Fruit fly (Drosophila melanogaster) whole organism, embryonic: ENCODE measurements around the gene CG4291.

Experiments
- Abd-B ChIP-seq: fragments of 200-800 bp; sonication (Bioruptor generic); optimal IDR thresholded peaks from 2 replicates; lab custom pipeline; 2018; ENCODE audit warnings: missing biosample characterization, mild to moderate bottlenecking, missing genetic modification characterization, moderate library complexity
- Blimp-1 ChIP-seq: fragments of 200-800 bp; sonication (Bioruptor generic); optimal IDR thresholded peaks from 3 replicates; lab custom pipeline; 2018; ENCODE audit warnings: missing biosample characterization, missing genetic modification characterization, mild to moderate bottlenecking, moderate library complexity, missing genetic modification reagents
- CG10543 ChIP-seq: fragments of 200-800 bp; sonication (Bioruptor generic); optimal IDR thresholded peaks from 3 replicates; lab custom pipeline; 2017; ENCODE audit warnings: missing biosample characterization, mild to moderate bottlenecking, missing genetic modification characterization, moderate library complexity
- CG11504 ChIP-seq: fragments of 200-800 bp; sonication (Bioruptor generic); optimal IDR thresholded peaks from 3 replicates; lab custom pipeline; 2019; ENCODE audit warnings: missing biosample characterization, mild to moderate bottlenecking, missing genetic modification characterization, moderate library complexity
- CG12659 ChIP-seq: fragments of 200-800 bp; sonication (Bioruptor generic); optimal IDR thresholded peaks from 3 replicates; lab custom pipeline; 2017; ENCODE audit warnings: mild to moderate bottlenecking, missing biosample characterization, missing genetic modification reagents, missing genetic modification characterization
- CG13296 ChIP-seq: fragments of 200-800 bp; sonication (Bioruptor generic); optimal IDR thresholded peaks from 3 replicates; lab custom pipeline; 2018; ENCODE audit warnings: missing biosample characterization, mild to moderate bottlenecking, missing genetic modification characterization
- CG14441 ChIP-seq: fragments of 200-800 bp; sonication (Bioruptor generic); IDR thresholded peaks from 2 replicates; pipeline ENCODE4 v1.3.6; 2022; ENCODE audit warnings: missing biosample characterization, missing genetic modification characterization
- CG15514 ChIP-seq: fragments of 200-800 bp; sonication (Bioruptor generic); optimal IDR thresholded peaks from 3 replicates; lab custom pipeline; 2017; ENCODE audit warnings: missing biosample characterization, missing genetic modification characterization, mild to moderate bottlenecking, moderate library complexity, missing genetic modification reagents
- CG16815 ChIP-seq: fragments of 200-800 bp; sonication (Bioruptor generic); optimal IDR thresholded peaks from 3 replicates; lab custom pipeline; 2017; ENCODE audit warnings: missing biosample characterization, mild to moderate bottlenecking, missing genetic modification characterization
- CG18764 ChIP-seq: fragments of 200-800 bp; sonication (Bioruptor generic); optimal IDR thresholded peaks from 3 replicates; lab custom pipeline; 2016; ENCODE audit warnings: missing biosample characterization, missing genetic modification characterization
- CG2116 ChIP-seq: fragments of 200-800 bp; sonication (Bioruptor generic); optimal IDR thresholded peaks from 3 replicates; lab custom pipeline; 2018; ENCODE audit warnings: missing biosample characterization, mild to moderate bottlenecking, missing genetic modification characterization
- CG2120 ChIP-seq: fragments of 200-800 bp; sonication (Bioruptor generic); optimal IDR thresholded peaks from 3 replicates; lab custom pipeline; 2016; ENCODE audit warnings: missing biosample characterization, missing genetic modification characterization
- CG5180 ChIP-seq: fragments of 200-800 bp; sonication (Bioruptor generic); optimal IDR thresholded peaks from 3 replicates; lab custom pipeline; 2017; ENCODE audit warnings: missing biosample characterization, missing genetic modification characterization, mild to moderate bottlenecking, moderate library complexity, missing genetic modification reagents
- CG6272 ChIP-seq: fragments of 200-800 bp; sonication (Bioruptor generic); IDR thresholded peaks from 2 replicates; pipeline ENCODE4 v1.3.6; 2022; ENCODE audit warnings: missing biosample characterization, missing genetic modification characterization
- CG6689 ChIP-seq: fragments of 200-800 bp; sonication (Bioruptor generic); IDR thresholded peaks from 2 replicates; pipeline ENCODE4 v1.3.6; 2022; ENCODE audit warnings: missing biosample characterization, missing genetic modification characterization
- CG6854 ChIP-seq: fragments of 200-800 bp; sonication (Bioruptor generic); optimal IDR thresholded peaks from 3 replicates; lab custom pipeline; 2017; ENCODE audit warnings: missing biosample characterization, mild to moderate bottlenecking, missing genetic modification characterization
- CG7963 ChIP-seq: fragments of 200-800 bp; sonication (Bioruptor generic); IDR thresholded peaks from 3 replicates; pipeline ENCODE4 v1.3.6; 2022; ENCODE audit warnings: missing biosample characterization, missing genetic modification characterization; ENCODE audit not compliant: partially characterized antibody
- CG8290 ChIP-seq, 3 experiments: fragments of 200-800 bp; sonication (Bioruptor generic); optimal IDR thresholded peaks; 2 replicates each; lab custom pipeline; 2016 to 2019; ENCODE audit warnings: missing biosample characterization in 3 of 3, missing genetic modification characterization in 3 of 3, mild to moderate bottlenecking in 2 of 3, moderate library complexity in 1 of 3
- CG8478 ChIP-seq: fragments of >200 bp; optimal IDR thresholded peaks from 2 replicates; lab custom pipeline; 2018
- Chrac-16 ChIP-seq: fragments of 200-800 bp; sonication (Bioruptor generic); optimal IDR thresholded peaks from 3 replicates; lab custom pipeline; 2016; ENCODE audit warnings: missing biosample characterization, missing genetic modification characterization
- Dad ChIP-seq: fragments of 200-800 bp; sonication (Bioruptor generic); optimal IDR thresholded peaks from 3 replicates; lab custom pipeline; 2016; ENCODE audit warnings: missing biosample characterization, missing genetic modification characterization
- Dll ChIP-seq: fragments of 200-800 bp; sonication (Bioruptor generic); IDR thresholded peaks from 4 replicates; pipeline ENCODE4 v1.3.6; 2022; ENCODE audit warnings: missing biosample characterization, missing genetic modification characterization; ENCODE audit not compliant: partially characterized antibody
- Drgx ChIP-seq: fragments of 200-800 bp; sonication (Bioruptor generic); IDR thresholded peaks from 2 replicates; pipeline ENCODE4 v1.3.6; 2022; ENCODE audit warnings: missing biosample characterization, missing genetic modification characterization
- ERR ChIP-seq: fragments of 200-800 bp; sonication (Bioruptor generic); optimal IDR thresholded peaks from 2 replicates; lab custom pipeline; 2016; ENCODE audit warnings: missing biosample characterization, missing genetic modification characterization
- H15 ChIP-seq: fragments of 200-800 bp; sonication (Bioruptor generic); IDR thresholded peaks from 3 replicates; pipeline ENCODE4 v1.3.6; 2022; ENCODE audit warnings: missing biosample characterization, missing genetic modification characterization
- HmgD ChIP-seq: fragments of 200-800 bp; sonication (Bioruptor generic); optimal IDR thresholded peaks from 3 replicates; lab custom pipeline; 2016; ENCODE audit warnings: missing biosample characterization, missing genetic modification characterization
- Hr39 ChIP-seq: fragments of >200 bp; optimal IDR thresholded peaks from 2 replicates; lab custom pipeline; 2017
- Jarid2 ChIP-seq: fragments of 200-800 bp; sonication (Bioruptor generic); optimal IDR thresholded peaks from 3 replicates; lab custom pipeline; 2017; ENCODE audit warnings: mild to moderate bottlenecking, missing biosample characterization, missing genetic modification reagents, missing genetic modification characterization
- Trl ChIP-seq, 3 experiments: fragments of >200 bp in 2 of 3; fragments of 200-800 bp in 1 of 3; sonication (Bioruptor generic) in 1 of 3; optimal IDR thresholded peaks; 2 replicates in 1 of 3; 3 replicates in 2 of 3; lab custom pipeline; 2016 to 2017; ENCODE audit warnings: missing biosample characterization in 1 of 3, missing genetic modification characterization in 1 of 3
- bcd ChIP-seq: fragments of 200-800 bp; sonication (Bioruptor generic); optimal IDR thresholded peaks from 2 replicates; lab custom pipeline; 2017; ENCODE audit warnings: missing biosample characterization, mild to moderate bottlenecking, missing genetic modification characterization
- cg ChIP-seq: fragments of 200-800 bp; sonication (Bioruptor generic); optimal IDR thresholded peaks from 3 replicates; lab custom pipeline; 2019; ENCODE audit warnings: missing biosample characterization, mild to moderate bottlenecking, missing genetic modification characterization, moderate library complexity
- corto ChIP-seq: fragments of 200-800 bp; sonication (Bioruptor generic); optimal IDR thresholded peaks from 2 replicates; lab custom pipeline; 2016; ENCODE audit warnings: missing biosample characterization, mild to moderate bottlenecking, missing genetic modification characterization, moderate library complexity
- dmrt11E ChIP-seq: fragments of 200-800 bp; sonication (Bioruptor generic); optimal IDR thresholded peaks from 3 replicates; lab custom pipeline; 2018; ENCODE audit warnings: missing biosample characterization, mild to moderate bottlenecking, missing genetic modification characterization, moderate library complexity
- fu2 ChIP-seq: fragments of 200-800 bp; sonication (Bioruptor generic); optimal IDR thresholded peaks from 2 replicates; lab custom pipeline; 2016; ENCODE audit warnings: missing biosample characterization, missing genetic modification characterization
- grn ChIP-seq: fragments of 200-800 bp; sonication (Bioruptor generic); optimal IDR thresholded peaks from 3 replicates; lab custom pipeline; 2017; ENCODE audit warnings: missing biosample characterization, missing genetic modification characterization
- gsb ChIP-seq: fragments of 200-800 bp; sonication (Bioruptor generic); IDR thresholded peaks from 2 replicates; pipeline ENCODE4 v1.3.6; 2022; ENCODE audit warnings: missing biosample characterization, missing genetic modification characterization
- insv ChIP-seq, 2 experiments: fragments of 200-800 bp; sonication (Bioruptor generic); optimal IDR thresholded peaks; 3 replicates each; lab custom pipeline; 2016 to 2018; ENCODE audit warnings: missing biosample characterization in 2 of 2, missing genetic modification characterization in 2 of 2
- ken ChIP-seq: fragments of 200-800 bp; sonication (Bioruptor generic); IDR thresholded peaks from 3 replicates; pipeline ENCODE4 v1.3.6; 2022; ENCODE audit warnings: missing biosample characterization, missing genetic modification characterization
- lilli ChIP-seq: fragments of 200-800 bp; sonication (Bioruptor generic); optimal IDR thresholded peaks from 3 replicates; lab custom pipeline; 2016; ENCODE audit warnings: missing biosample characterization, missing genetic modification characterization
- oc ChIP-seq: fragments of 200-800 bp; sonication (Bioruptor generic); optimal IDR thresholded peaks from 2 replicates; lab custom pipeline; 2018; ENCODE audit warnings: missing biosample characterization, mild to moderate bottlenecking, missing genetic modification characterization, moderate library complexity
- pb ChIP-seq: fragments of 200-800 bp; sonication (Bioruptor generic); optimal IDR thresholded peaks from 3 replicates; lab custom pipeline; 2016; ENCODE audit warnings: missing biosample characterization, missing genetic modification characterization
- sc ChIP-seq, 3 experiments: fragments of >200 bp in 2 of 3; fragments of 200-800 bp in 1 of 3; sonication (Bioruptor generic) in 1 of 3; optimal IDR thresholded peaks; 2 replicates in 2 of 3; 3 replicates in 1 of 3; lab custom pipeline; 2017; ENCODE audit warnings: mild to moderate bottlenecking in 1 of 3, missing biosample characterization in 1 of 3, missing genetic modification characterization in 1 of 3, missing genetic modification reagents in 1 of 3
- scrt ChIP-seq: fragments of 200-800 bp; sonication (Bioruptor generic); optimal IDR thresholded peaks from 2 replicates; lab custom pipeline; 2018; ENCODE audit warnings: missing biosample characterization, mild to moderate bottlenecking, missing genetic modification characterization, moderate library complexity
- sqz ChIP-seq: fragments of 200-800 bp; sonication (Bioruptor generic); optimal IDR thresholded peaks from 3 replicates; lab custom pipeline; 2018; ENCODE audit warnings: missing biosample characterization, mild to moderate bottlenecking, missing genetic modification characterization
- tin ChIP-seq: fragments of 200-800 bp; sonication (Bioruptor generic); optimal IDR thresholded peaks from 3 replicates; lab custom pipeline; 2016; ENCODE audit warnings: missing biosample characterization, missing genetic modification characterization
- trem ChIP-seq: fragments of 200-800 bp; optimal IDR thresholded peaks from 3 replicates; lab custom pipeline; 2019; ENCODE audit warnings: missing biosample characterization, mild to moderate bottlenecking, missing genetic modification characterization, moderate library complexity
- tx ChIP-seq: fragments of 200-800 bp; sonication (Bioruptor generic); optimal IDR thresholded peaks from 2 replicates; lab custom pipeline; 2016; ENCODE audit warnings: missing biosample characterization, missing genetic modification characterization
- zfh1 ChIP-seq: fragments of 200-800 bp; sonication (Bioruptor generic); IDR thresholded peaks from 3 replicates; pipeline ENCODE4 v1.3.6; 2022; ENCODE audit warnings: missing biosample characterization, missing genetic modification characterization

The CG4291 gene

DNA sequence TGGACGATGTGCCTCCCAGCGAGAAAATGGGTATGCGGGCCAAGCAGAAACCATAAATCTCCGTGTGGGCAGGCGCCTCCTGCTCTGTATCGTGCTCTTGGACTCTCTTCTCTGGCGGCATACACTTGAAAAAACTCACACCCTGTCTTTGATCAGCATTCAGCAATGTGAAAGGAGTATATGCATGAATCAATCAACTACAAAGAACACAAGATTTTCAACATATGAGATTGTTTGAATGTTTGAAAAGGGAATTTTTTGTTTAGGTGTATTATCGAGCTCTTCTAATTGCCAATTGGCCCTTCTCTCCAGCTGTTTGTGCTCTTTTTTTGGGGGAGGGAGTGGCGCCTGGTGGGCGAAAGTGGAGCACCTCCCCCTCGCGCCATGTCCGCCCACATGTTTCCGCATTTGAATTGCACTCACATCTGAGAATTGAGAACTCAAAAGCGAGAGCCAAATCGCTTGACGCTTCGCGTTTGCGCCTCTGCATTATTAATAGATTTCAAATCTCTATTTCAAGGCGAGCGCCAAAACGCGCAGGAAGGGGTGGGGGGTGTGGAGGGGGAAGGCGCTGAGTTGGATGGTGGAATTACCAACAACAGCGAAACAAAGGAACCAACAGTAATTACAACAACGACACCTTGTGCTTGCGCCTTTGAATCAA, 7.1 kb downstream of the CG4291 start (continued):
- TF ChIP-seq scrt (GFP tag; lab: Kevin White, UChicago) (peak; percentile 83), ERR (GFP tag; lab: Kevin White, UChicago) (peak; percentile 85), sqz (GFP tag; lab: Kevin White, UChicago) (peak; percentile 44), CG5180 (GFP tag; lab: Kevin White, UChicago) (peak; percentile 77), CG16815 (GFP tag; lab: Kevin White, UChicago) (peak; percentile 56), CG6854 (peak; percentile 58), Hr39 (lab: Kevin White, UChicago) (no peak), ken (GFP tag; lab: Robert Waterston, UW) (peak; percentile 90), CG6272 (GFP tag; lab: Robert Waterston, UW) (peak; percentile 80), CG15514 (peak; percentile 77), sc (optimal IDR thresholded peaks at IDR 0.05; lab: Kevin White, UChicago) (no peak), sc (GFP tag; optimal IDR thresholded peaks at IDR 0.05; lab: Kevin White, UChicago) (peak; percentile 62), grn (GFP tag; lab: Kevin White, UChicago) (no peak), CG12659 (peak; percentile 92), CG14441 (GFP tag; lab: Robert Waterston, UW) (peak; percentile 89), HmgD (peak; percentile 17), gsb (GFP tag; lab: Robert Waterston, UW) (peak; percentile 82), H15 (GFP tag; lab: Robert Waterston, UW) (peak; percentile 87), Chrac-16 (peak; percentile 72), cg (GFP tag; lab: Kevin White, UChicago) (no peak), CG10543 (peak; percentile 62), Dll (GFP tag; lab: Robert Waterston, UW) (no peak), zfh1 (GFP tag; lab: Robert Waterston, UW) (peak; percentile 91), Jarid2 (no peak), CG7963 (GFP tag; lab: Robert Waterston, UW) (no peak), Abd-B (peak; percentile 78), pb (GFP tag; lab: Kevin White, UChicago) (peak; percentile 87), CG13296 (GFP tag; lab: Kevin White, UChicago) (peak; percentile 82), tin (peak; percentile 80), Dad (GFP tag; lab: Kevin White, UChicago) (peak; percentile 77), Blimp-1 (GFP tag; lab: Kevin White, UChicago) (peak; percentile 86), dmrt11E (tag; lab: Kevin White, UChicago) (peak; percentile 35), CG2116 (peak; percentile 21), CG8478 (lab: Kevin White, UChicago) (no peak), CG2120 (peak; percentile 92), corto (GFP tag; lab: Kevin White, UChicago) (no peak), lilli (GFP tag; lab: Kevin White, UChicago) (peak; percentile 88), CG18764 (GFP tag; lab: Kevin White, UChicago) (peak; percentile 81), fu2 (GFP tag; lab: Kevin White, UChicago) (peak; percentile 80), oc (tag; lab: Kevin White, UChicago) (peak; percentile 86), bcd (GFP tag; lab: Kevin White, UChicago) (peak; percentile 86), trem (peak; percentile 40), CG6689 (peak; percentile 85), CG8290 (GFP tag; optimal IDR thresholded peaks at IDR 0.05; lab: Kevin White, UChicago) (peak; percentile 57), CG8290 (tag; optimal IDR thresholded peaks at IDR 0.05; lab: Kevin White, UChicago) (peak in 1 of 2 experiments; percentile 97), Trl (optimal IDR thresholded peaks at IDR 0.05; lab: Kevin White, UChicago) (peak; percentile 22 to 50), Trl (GFP tag; optimal IDR thresholded peaks at IDR 0.05; lab: Kevin White, UChicago) (peak; percentile 86), insv (GFP tag; optimal IDR thresholded peaks at IDR 0.05; lab: Kevin White, UChicago) (peak in 1 of 2 experiments; percentile 30), Drgx (GFP tag; lab: Robert Waterston, UW) (peak; percentile 90), tx (GFP tag; lab: Kevin White, UChicago) (peak; percentile 88), CG11504 (peak; percentile 88)
